Fruit fly (Drosophila melanogaster): ENCODE results near the gene Zif.
A peak's percentile ranks its signal among the peaks of the same experiment; 100 is the strongest.

Gene Zif

dm6 chr3R:6419942-6420341 lies 36.9 kb upstream of the Zif start:
- TF ChIP-seq EcR (GFP tag; optimal IDR thresholded peaks at IDR 0.05) = peak; percentile 28
- no peak; the same call in 1 of the 2 replicates for TF ChIP-seq Ets98B (GFP tag; IDR thresholded peaks at IDR 0.05)
- TF ChIP-seq CG12605 (GFP tag; IDR thresholded peaks at IDR 0.05) = peak; percentile 32; the same call in 1 of the 2 replicates
- no peak for TF ChIP-seq CG32121 (GFP tag; IDR thresholded peaks at IDR 0.05)
- no peak for TF ChIP-seq D1 (tag; optimal IDR thresholded peaks at IDR 0.05)
- no peak for TF ChIP-seq CG17806 (tag; optimal IDR thresholded peaks at IDR 0.05)
- TF ChIP-seq CG14655 (GFP tag; optimal IDR thresholded peaks at IDR 0.05) = no peak
- TF ChIP-seq fd96Ca (GFP tag; IDR thresholded peaks at IDR 0.05) = 0 out of 3 replicates have a peak, but pooled peaks have one; percentile 18

- no peak for TF ChIP-seq CG12605 (GFP tag; IDR thresholded peaks at IDR 0.05)
- TF ChIP-seq D1 (tag; optimal IDR thresholded peaks at IDR 0.05) = no peak
- TF ChIP-seq rn (GFP tag; IDR thresholded peaks at IDR 0.05) = no peak
- no peak for TF ChIP-seq CG13204 (GFP tag; optimal IDR thresholded peaks at IDR 0.05)
- no peak for TF ChIP-seq CG10348 (GFP tag; IDR thresholded peaks at IDR 0.05)
- TF ChIP-seq CG15710 (tag; optimal IDR thresholded peaks at IDR 0.05) = no peak
- TF ChIP-seq Snoo (tag; optimal IDR thresholded peaks at IDR 0.05) = no peak
- no peak for TF ChIP-seq CG4496 (GFP tag; IDR thresholded peaks at IDR 0.05)
- no peak for TF ChIP-seq CG8159 (tag; optimal IDR thresholded peaks at IDR 0.05)
- no peak for TF ChIP-seq CG32121 (GFP tag; IDR thresholded peaks at IDR 0.05)
- no peak for TF ChIP-seq EcR (GFP tag; optimal IDR thresholded peaks at IDR 0.05)
Measured at dm6 chr3R:6421263-6421662, 35.6 kb upstream of the Zif start.

- TF ChIP-seq EcR (GFP tag; optimal IDR thresholded peaks at IDR 0.05) = peak; percentile 98
- TF ChIP-seq gl (tag; optimal IDR thresholded peaks at IDR 0.05) = no peak
- TF ChIP-seq CG12605 (GFP tag; IDR thresholded peaks at IDR 0.05) = no peak
- peak; percentile 10 for TF ChIP-seq Snoo (tag; optimal IDR thresholded peaks at IDR 0.05)
- no peak for TF ChIP-seq CG15710 (tag; optimal IDR thresholded peaks at IDR 0.05)
- TF ChIP-seq CG14655 (GFP tag; optimal IDR thresholded peaks at IDR 0.05) = no peak
- TF ChIP-seq CG32121 (GFP tag; IDR thresholded peaks at IDR 0.05) = 0 out of 2 replicates have a peak, but pooled peaks have one; percentile 39
- TF ChIP-seq CG4496 (GFP tag; IDR thresholded peaks at IDR 0.05) = no peak
- no peak for TF ChIP-seq CG8301 (tag; optimal IDR thresholded peaks at IDR 0.05)
- peak; percentile 70 for TF ChIP-seq CG13204 (GFP tag; optimal IDR thresholded peaks at IDR 0.05)
- TF ChIP-seq Pif1A (GFP tag; optimal IDR thresholded peaks at IDR 0.05) = peak; percentile 16
- no peak for TF ChIP-seq rn (GFP tag; IDR thresholded peaks at IDR 0.05)
- TF ChIP-seq Ets98B (GFP tag; IDR thresholded peaks at IDR 0.05) = 0 out of 2 replicates have a peak, but pooled peaks have one; percentile 27
- TF ChIP-seq CG9948 (tag; optimal IDR thresholded peaks at IDR 0.05) = no peak
- TF ChIP-seq CG8159 (tag; optimal IDR thresholded peaks at IDR 0.05) = no peak
- no peak for TF ChIP-seq CG10348 (GFP tag; IDR thresholded peaks at IDR 0.05)
- TF ChIP-seq CG34367 (tag; optimal IDR thresholded peaks at IDR 0.05) = no peak
Measured at dm6 chr3R:6421712-6422141, 35.2 kb upstream of the Zif start.

- TF ChIP-seq CG34367 (tag; optimal IDR thresholded peaks at IDR 0.05) (no peak), CG12605 (GFP tag; IDR thresholded peaks at IDR 0.05) (no peak), fd96Ca (GFP tag; IDR thresholded peaks at IDR 0.05) (no peak), CG8301 (tag; optimal IDR thresholded peaks at IDR 0.05) (no peak), Pif1A (GFP tag; optimal IDR thresholded peaks at IDR 0.05) (no peak), CG15710 (tag; optimal IDR thresholded peaks at IDR 0.05) (no peak), gl (tag; optimal IDR thresholded peaks at IDR 0.05) (no peak), Pif1B (GFP tag; optimal IDR thresholded peaks at IDR 0.05) (no peak)
Measured at dm6 chr3R:6423128-6423527, 33.8 kb upstream of the Zif start.

- TF ChIP-seq Pif1B (GFP tag; optimal IDR thresholded peaks at IDR 0.05) (peak; percentile 98), CG32121 (GFP tag; IDR thresholded peaks at IDR 0.05) (peak; percentile 84), CG8159 (tag; optimal IDR thresholded peaks at IDR 0.05) (peak; percentile 96), CG13204 (GFP tag; optimal IDR thresholded peaks at IDR 0.05) (peak; percentile 86), CG15710 (tag; optimal IDR thresholded peaks at IDR 0.05) (peak; percentile 96), Ets98B (GFP tag; IDR thresholded peaks at IDR 0.05) (peak; percentile 89), CG14655 (GFP tag; optimal IDR thresholded peaks at IDR 0.05) (peak; percentile 96), CG9948 (tag; optimal IDR thresholded peaks at IDR 0.05) (peak; percentile 96), CG12605 (GFP tag; IDR thresholded peaks at IDR 0.05) (peak; percentile 69), CG10348 (GFP tag; IDR thresholded peaks at IDR 0.05) (peak; percentile 60), CG17806 (tag; optimal IDR thresholded peaks at IDR 0.05) (peak; percentile 97), fd96Ca (GFP tag; IDR thresholded peaks at IDR 0.05) (peak; percentile 94), Pif1A (GFP tag; optimal IDR thresholded peaks at IDR 0.05) (peak; percentile 98), CG8301 (tag; optimal IDR thresholded peaks at IDR 0.05) (peak; percentile 95), EcR (GFP tag; optimal IDR thresholded peaks at IDR 0.05) (peak; percentile 98), CG4496 (GFP tag; IDR thresholded peaks at IDR 0.05) (peak; percentile 95), Snoo (tag; optimal IDR thresholded peaks at IDR 0.05) (peak; percentile 97), gl (tag; optimal IDR thresholded peaks at IDR 0.05) (peak; percentile 95), rn (GFP tag; IDR thresholded peaks at IDR 0.05) (peak; percentile 87), CG34367 (tag; optimal IDR thresholded peaks at IDR 0.05) (peak; percentile 97), D1 (tag; optimal IDR thresholded peaks at IDR 0.05) (peak; percentile 68)
Measured at dm6 chr3R:6423984-6424602, 32.8 kb upstream of the Zif start.

dm6 chr3R:6425454-6426156 lies 31.3 kb upstream of the Zif start:
- TF ChIP-seq CG12605 (GFP tag; IDR thresholded peaks at IDR 0.05) = no peak
- TF ChIP-seq Snoo (tag; optimal IDR thresholded peaks at IDR 0.05) = peak; percentile 8
- TF ChIP-seq CG15710 (tag; optimal IDR thresholded peaks at IDR 0.05) = peak; percentile 34
- peak; percentile 51 for TF ChIP-seq Pif1A (GFP tag; optimal IDR thresholded peaks at IDR 0.05)
- no peak for TF ChIP-seq D1 (tag; optimal IDR thresholded peaks at IDR 0.05)
- TF ChIP-seq CG10348 (GFP tag; IDR thresholded peaks at IDR 0.05) = no peak
- TF ChIP-seq gl (tag; optimal IDR thresholded peaks at IDR 0.05) = no peak
- no peak for TF ChIP-seq CG34367 (tag; optimal IDR thresholded peaks at IDR 0.05)
- peak; percentile 44 for TF ChIP-seq CG17806 (tag; optimal IDR thresholded peaks at IDR 0.05)
- TF ChIP-seq CG13204 (GFP tag; optimal IDR thresholded peaks at IDR 0.05) = no peak
- TF ChIP-seq Ets98B (GFP tag; IDR thresholded peaks at IDR 0.05) = no peak
- TF ChIP-seq CG32121 (GFP tag; IDR thresholded peaks at IDR 0.05) = no peak
- no peak for TF ChIP-seq rn (GFP tag; IDR thresholded peaks at IDR 0.05)
- peak; percentile 48 for TF ChIP-seq CG8159 (tag; optimal IDR thresholded peaks at IDR 0.05)
- peak; percentile 74 for TF ChIP-seq CG8301 (tag; optimal IDR thresholded peaks at IDR 0.05)
- peak; percentile 16; the same call in 1 of the 3 replicates for TF ChIP-seq fd96Ca (GFP tag; IDR thresholded peaks at IDR 0.05)
- TF ChIP-seq CG9948 (tag; optimal IDR thresholded peaks at IDR 0.05) = peak; percentile 55
- TF ChIP-seq Pif1B (GFP tag; optimal IDR thresholded peaks at IDR 0.05) = peak; percentile 2
- 0 out of 3 replicates have a peak, but pooled peaks have one; percentile 27 for TF ChIP-seq CG4496 (GFP tag; IDR thresholded peaks at IDR 0.05)
- no peak for TF ChIP-seq EcR (GFP tag; optimal IDR thresholded peaks at IDR 0.05)
- peak; percentile 76 for TF ChIP-seq CG14655 (GFP tag; optimal IDR thresholded peaks at IDR 0.05)
